Fruit fly (Drosophila melanogaster): ENCODE results near the gene CadN2.

DNA sequence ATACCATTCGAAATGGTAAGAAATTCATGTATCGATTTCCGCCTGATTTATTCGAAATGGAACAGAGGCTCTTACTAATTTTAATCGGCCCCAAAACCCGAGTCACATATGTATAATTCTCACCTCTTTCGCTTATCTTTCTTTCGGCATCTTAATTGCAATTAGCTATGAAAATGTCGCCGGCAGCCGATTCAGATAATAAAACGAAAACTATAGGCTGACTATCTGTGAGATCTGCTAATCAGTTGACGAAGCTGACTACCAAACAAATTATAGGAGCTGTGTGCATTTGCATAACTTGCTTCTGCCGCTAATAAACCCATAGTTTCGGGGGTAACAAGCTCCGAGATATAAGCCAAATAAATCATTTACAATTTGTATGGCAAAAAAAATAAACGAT is 133.9 kb downstream of the CadN2 start:
- TF ChIP-seq usp (GFP tag; optimal IDR thresholded peaks at IDR 0.05) (no peak), EcR (GFP tag; optimal IDR thresholded peaks at IDR 0.05) (no peak), Dll (optimal IDR thresholded peaks at IDR 0.05) (no peak), pan (optimal IDR thresholded peaks at IDR 0.05) (no peak)
